Fruit fly (Drosophila melanogaster) whole organism, embryonic: ENCODE data around the gene Gr93a.

Experiments
- Atf3 ChIP-seq: fragments of 200-800 bp; sonication (Bioruptor generic); optimal IDR thresholded peaks from 3 replicates; lab custom pipeline; 2016; ENCODE audit warnings: missing biosample characterization, missing genetic modification characterization
- CG12155 ChIP-seq: fragments of 200-800 bp; sonication (Bioruptor generic); optimal IDR thresholded peaks from 3 replicates; lab custom pipeline; 2016; ENCODE audit warnings: missing biosample characterization, missing genetic modification characterization
- CG12236 ChIP-seq: fragments of 200-800 bp; sonication (Bioruptor generic); optimal IDR thresholded peaks from 2 replicates; lab custom pipeline; 2016; ENCODE audit warnings: missing biosample characterization, missing genetic modification characterization
- CG1233 ChIP-seq: fragments of 200-800 bp; sonication (Bioruptor generic); optimal IDR thresholded peaks from 4 replicates; lab custom pipeline; 2018; ENCODE audit warnings: missing biosample characterization, mild to moderate bottlenecking, missing genetic modification characterization
- CG13287 ChIP-seq: fragments of 200-800 bp; sonication (Bioruptor generic); IDR thresholded peaks from 2 replicates; pipeline ENCODE4 v1.3.6; 2022; ENCODE audit warnings: missing biosample characterization, missing genetic modification characterization; ENCODE audit not compliant: partially characterized antibody
- CG13424 ChIP-seq: fragments of 200-800 bp; sonication (Bioruptor generic); optimal IDR thresholded peaks from 2 replicates; lab custom pipeline; 2019; ENCODE audit warnings: missing biosample characterization, mild to moderate bottlenecking, missing genetic modification characterization, moderate library complexity
- CG1529 ChIP-seq: fragments of 200-800 bp; sonication (Bioruptor generic); optimal IDR thresholded peaks from 3 replicates; lab custom pipeline; 2018; ENCODE audit warnings: missing biosample characterization, missing genetic modification characterization
- CG16863 ChIP-seq: fragments of 200-800 bp; sonication (Bioruptor generic); optimal IDR thresholded peaks from 3 replicates; lab custom pipeline; 2016; ENCODE audit warnings: missing biosample characterization, missing genetic modification characterization
- CG17328 ChIP-seq: fragments of 200-800 bp; sonication (Bioruptor generic); IDR thresholded peaks from 2 replicates; pipeline ENCODE4 v1.3.6; 2022; ENCODE audit warnings: missing biosample characterization, missing genetic modification characterization
- CG17359 ChIP-seq: fragments of 200-800 bp; sonication (Bioruptor generic); optimal IDR thresholded peaks from 3 replicates; lab custom pipeline; 2018; ENCODE audit warnings: missing biosample characterization, mild to moderate bottlenecking, missing genetic modification characterization, moderate library complexity
- CG3281 ChIP-seq: fragments of 200-800 bp; sonication (Bioruptor generic); optimal IDR thresholded peaks from 3 replicates; lab custom pipeline; 2017; ENCODE audit warnings: missing biosample characterization, mild to moderate bottlenecking, missing genetic modification characterization
- CG33213 ChIP-seq: fragments of 200-800 bp; sonication (Bioruptor generic); optimal IDR thresholded peaks from 3 replicates; lab custom pipeline; 2016; ENCODE audit warnings: missing biosample characterization, missing genetic modification characterization
- CG42726 ChIP-seq: fragments of 200-800 bp; sonication (Bioruptor generic); IDR thresholded peaks from 2 replicates; pipeline ENCODE4 v1.3.6; 2022; ENCODE audit warnings: missing biosample characterization, missing genetic modification characterization; ENCODE audit not compliant: partially characterized antibody
- CG4282 ChIP-seq: fragments of 200-800 bp; sonication (Bioruptor generic); optimal IDR thresholded peaks from 2 replicates; lab custom pipeline; 2016; ENCODE audit warnings: missing biosample characterization, missing genetic modification characterization
- CG4360 ChIP-seq: fragments of 200-800 bp; sonication (Bioruptor generic); IDR thresholded peaks from 2 replicates; pipeline ENCODE4 v1.3.6; 2022; ENCODE audit warnings: missing biosample characterization, missing genetic modification characterization
- CG6683 ChIP-seq: fragments of 200-800 bp; sonication (Bioruptor generic); optimal IDR thresholded peaks from 2 replicates; lab custom pipeline; 2017; ENCODE audit warnings: missing biosample characterization, mild to moderate bottlenecking, missing genetic modification characterization, missing genetic modification reagents
- CG6765 ChIP-seq: fragments of 200-800 bp; sonication (Bioruptor generic); optimal IDR thresholded peaks from 3 replicates; lab custom pipeline; 2017; ENCODE audit warnings: missing biosample characterization, mild to moderate bottlenecking, missing genetic modification characterization
- CG8089 ChIP-seq: fragments of 200-800 bp; sonication (Bioruptor generic); optimal IDR thresholded peaks from 3 replicates; lab custom pipeline; 2016; ENCODE audit warnings: missing biosample characterization, missing genetic modification characterization
- CTCF ChIP-seq: fragments of 200-800 bp; sonication (Bioruptor generic); optimal IDR thresholded peaks from 2 replicates; lab custom pipeline; 2017; ENCODE audit warnings: missing biosample characterization, mild to moderate bottlenecking, missing genetic modification characterization, moderate library complexity
- Doc2 ChIP-seq: fragments of 200-800 bp; sonication (Bioruptor generic); IDR thresholded peaks from 2 replicates; pipeline ENCODE4 v1.3.6; 2022; ENCODE audit warnings: missing biosample characterization, missing genetic modification characterization
- E2f2 ChIP-seq: fragments of 200-800 bp; sonication (Bioruptor generic); IDR thresholded peaks from 2 replicates; pipeline ENCODE4 v1.3.6; 2022; ENCODE audit warnings: missing biosample characterization, missing genetic modification characterization
- Fer1 ChIP-seq: fragments of 200-800 bp; sonication (Bioruptor generic); optimal IDR thresholded peaks from 2 replicates; lab custom pipeline; 2017; ENCODE audit warnings: missing biosample characterization, mild to moderate bottlenecking, missing genetic modification characterization
- Hr51 ChIP-seq, 2 experiments: fragments of 200-800 bp; sonication (Bioruptor generic); optimal IDR thresholded peaks; 2 replicates in 1 of 2; 3 replicates in 1 of 2; lab custom pipeline; 2016 to 2018; ENCODE audit warnings: missing biosample characterization in 2 of 2, missing genetic modification characterization in 2 of 2, mild to moderate bottlenecking in 1 of 2, moderate library complexity in 1 of 2
- MESR4 ChIP-seq: fragments of 200-800 bp; sonication (Bioruptor generic); optimal IDR thresholded peaks from 2 replicates; lab custom pipeline; 2018; ENCODE audit warnings: missing biosample characterization, mild to moderate bottlenecking, missing genetic modification characterization, moderate library complexity
- Mes4 ChIP-seq: fragments of 200-800 bp; sonication (Bioruptor generic); optimal IDR thresholded peaks from 2 replicates; lab custom pipeline; 2016; ENCODE audit warnings: missing biosample characterization, missing genetic modification characterization
- Sox100B ChIP-seq: fragments of 200-800 bp; sonication (Bioruptor generic); optimal IDR thresholded peaks from 3 replicates; lab custom pipeline; 2018; ENCODE audit warnings: missing biosample characterization, mild to moderate bottlenecking, missing genetic modification characterization
- Sox102F ChIP-seq: fragments of 200-800 bp; sonication (Bioruptor generic); optimal IDR thresholded peaks from 2 replicates; lab custom pipeline; 2018; ENCODE audit warnings: missing biosample characterization, mild to moderate bottlenecking, missing genetic modification characterization, moderate library complexity
- ac ChIP-seq: fragments of 200-800 bp; sonication (Bioruptor generic); optimal IDR thresholded peaks from 3 replicates; lab custom pipeline; 2017; ENCODE audit warnings: missing biosample characterization, mild to moderate bottlenecking, missing genetic modification characterization
- ara ChIP-seq: fragments of 200-800 bp; sonication (Bioruptor generic); IDR thresholded peaks from 2 replicates; pipeline ENCODE4 v1.3.6; 2022; ENCODE audit warnings: missing biosample characterization, missing genetic modification characterization
- cad ChIP-seq: fragments of >200 bp; optimal IDR thresholded peaks from 2 replicates; lab custom pipeline; 2017; ENCODE audit warnings: missing biosample characterization, missing genetic modification characterization
- chm ChIP-seq: fragments of 200-800 bp; sonication (Bioruptor generic); IDR thresholded peaks from 2 replicates; pipeline ENCODE4 v1.3.6; 2022; ENCODE audit warnings: missing biosample characterization, missing genetic modification characterization
- ci ChIP-seq: fragments of 200-800 bp; sonication (Bioruptor generic); IDR thresholded peaks from 3 replicates; pipeline ENCODE4 v1.3.6; 2022; ENCODE audit warnings: missing biosample characterization, missing genetic modification characterization
- corto ChIP-seq: fragments of 200-800 bp; sonication (Bioruptor generic); optimal IDR thresholded peaks from 2 replicates; lab custom pipeline; 2016; ENCODE audit warnings: missing biosample characterization, mild to moderate bottlenecking, missing genetic modification characterization, moderate library complexity
- dm ChIP-seq: fragments of 200-800 bp; sonication (Bioruptor generic); optimal IDR thresholded peaks from 3 replicates; lab custom pipeline; 2016; ENCODE audit warnings: missing biosample characterization, missing genetic modification characterization
- emc ChIP-seq: fragments of 200-800 bp; sonication (Bioruptor generic); optimal IDR thresholded peaks from 2 replicates; lab custom pipeline; 2016; ENCODE audit warnings: missing biosample characterization, missing genetic modification characterization
- ewg ChIP-seq: fragments of 200-800 bp; sonication (Bioruptor generic); optimal IDR thresholded peaks from 3 replicates; lab custom pipeline; 2017; ENCODE audit warnings: mild to moderate bottlenecking, missing biosample characterization, missing genetic modification reagents, missing genetic modification characterization
- fu2 ChIP-seq: fragments of 200-800 bp; sonication (Bioruptor generic); optimal IDR thresholded peaks from 2 replicates; lab custom pipeline; 2016; ENCODE audit warnings: missing biosample characterization, missing genetic modification characterization
- gem ChIP-seq: fragments of 200-800 bp; sonication (Bioruptor generic); optimal IDR thresholded peaks from 2 replicates; lab custom pipeline; 2019; ENCODE audit warnings: missing biosample characterization, mild to moderate bottlenecking, missing genetic modification characterization, moderate library complexity
- hth ChIP-seq: fragments of >200 bp; optimal IDR thresholded peaks from 2 replicates; lab custom pipeline; 2017; ENCODE audit warnings: inconsistent platforms
- ind ChIP-seq: fragments of 200-800 bp; sonication (Bioruptor generic); optimal IDR thresholded peaks from 3 replicates; lab custom pipeline; 2016; ENCODE audit warnings: missing biosample characterization, missing genetic modification characterization
- knrl ChIP-seq: fragments of 200-800 bp; sonication (Bioruptor generic); IDR thresholded peaks from 3 replicates; pipeline ENCODE4 v1.3.6; 2022; ENCODE audit warnings: missing biosample characterization, missing genetic modification characterization; ENCODE audit not compliant: partially characterized antibody
- lov ChIP-seq, 2 experiments: fragments of 200-800 bp in 1 of 2; fragments of >200 bp in 1 of 2; sonication (Bioruptor generic) in 1 of 2; IDR thresholded peaks in 1 of 2; optimal IDR thresholded peaks in 1 of 2; 2 replicates in 1 of 2; 3 replicates in 1 of 2; pipeline versions ENCODE4 v1.3.6 to Lab custom; 2017 to 2022; ENCODE audit warnings: missing biosample characterization in 1 of 2, missing genetic modification characterization in 1 of 2
- nerfin-2 ChIP-seq: fragments of 200-800 bp; sonication (Bioruptor generic); IDR thresholded peaks from 2 replicates; pipeline ENCODE4 v1.3.6; 2022; ENCODE audit warnings: missing biosample characterization, missing genetic modification characterization; ENCODE audit not compliant: partially characterized antibody
- odd ChIP-seq: fragments of 200-800 bp; sonication (Bioruptor generic); optimal IDR thresholded peaks from 2 replicates; lab custom pipeline; 2017; ENCODE audit warnings: missing biosample characterization, mild to moderate bottlenecking, missing genetic modification characterization
- schlank ChIP-seq: fragments of 200-800 bp; sonication (Bioruptor generic); optimal IDR thresholded peaks from 2 replicates; lab custom pipeline; 2018; ENCODE audit warnings: missing biosample characterization, mild to moderate bottlenecking, missing genetic modification characterization
- sens ChIP-seq: fragments of 200-800 bp; sonication (Bioruptor generic); peaks from one replicate; lab custom pipeline; 2016; ENCODE audit warnings: missing biosample characterization, missing genetic modification characterization
- stwl ChIP-seq: fragments of 200-800 bp; sonication (Bioruptor generic); optimal IDR thresholded peaks from 3 replicates; lab custom pipeline; 2018; ENCODE audit warnings: missing biosample characterization, mild to moderate bottlenecking, missing genetic modification characterization, moderate library complexity
- sug ChIP-seq: fragments of 200-800 bp; optimal IDR thresholded peaks from 2 replicates; lab custom pipeline; 2019; ENCODE audit warnings: missing biosample characterization, mild to moderate bottlenecking, missing genetic modification characterization, moderate library complexity
- tll ChIP-seq, 2 experiments: fragments of 200-800 bp in 1 of 2; fragments of >200 bp in 1 of 2; sonication (Bioruptor generic) in 1 of 2; optimal IDR thresholded peaks; 2 replicates each; lab custom pipeline; 2017 to 2019; ENCODE audit warnings: missing biosample characterization in 2 of 2, missing genetic modification characterization in 2 of 2, mild to moderate bottlenecking in 1 of 2, moderate library complexity in 1 of 2
- ttk ChIP-seq: fragments of 200-800 bp; sonication (Bioruptor generic); IDR thresholded peaks from 2 replicates; pipeline ENCODE4 v2.1.2; 2022; ENCODE audit warnings: missing biosample characterization, missing genetic modification characterization
- wek ChIP-seq: fragments of 200-800 bp; sonication (Bioruptor generic); optimal IDR thresholded peaks from 3 replicates; lab custom pipeline; 2018; ENCODE audit warnings: missing biosample characterization, mild to moderate bottlenecking, missing genetic modification characterization, moderate library complexity

Gr93a gene

dm6 chr3R:21864992-21865391, 32.7 kb downstream of the Gr93a start, which contains the start of gene lsn (continued):
- TF ChIP-seq CG13287 (GFP tag; lab: Robert Waterston, UW), result no peak
- TF ChIP-seq ara, result no peak
- no peak for TF ChIP-seq ind (GFP tag; lab: Kevin White, UChicago)
- peak; percentile 8 for TF ChIP-seq stwl (tag; lab: Kevin White, UChicago)
- TF ChIP-seq sens (GFP tag; lab: Kevin White, UChicago), result peak; percentile 49
- TF ChIP-seq Hr51 (GFP tag; optimal IDR thresholded peaks at IDR 0.05; lab: Kevin White, UChicago), result no peak
- TF ChIP-seq CG4360 (GFP tag; lab: Robert Waterston, UW), result no peak
- TF ChIP-seq CG4282, result no peak
- TF ChIP-seq ci, result peak; percentile 53; the same call in 2 of the 3 replicates
- peak; percentile 61 for TF ChIP-seq Sox102F (GFP tag; lab: Kevin White, UChicago)
- no peak for TF ChIP-seq CG12236 (GFP tag; lab: Kevin White, UChicago)
- no peak for TF ChIP-seq CG8089 (GFP tag; lab: Kevin White, UChicago)
- TF ChIP-seq schlank (tag; lab: Kevin White, UChicago), result no peak
- TF ChIP-seq gem (tag; lab: Kevin White, UChicago), result peak; percentile 39
- TF ChIP-seq hth (lab: Kevin White, UChicago), result no peak
- peak; percentile 14 for TF ChIP-seq Mes4 (GFP tag; lab: Kevin White, UChicago)
- TF ChIP-seq lov (optimal IDR thresholded peaks at IDR 0.05; lab: Kevin White, UChicago), result no peak
- no peak for TF ChIP-seq lov (GFP tag; IDR thresholded peaks at IDR 0.05; lab: Robert Waterston, UW)
- no peak for TF ChIP-seq fu2 (GFP tag; lab: Kevin White, UChicago)
- peak; percentile 38 for TF ChIP-seq odd (GFP tag; lab: Kevin White, UChicago)
- TF ChIP-seq E2f2 (GFP tag; lab: Robert Waterston, UW), result peak; percentile 84
- no peak for TF ChIP-seq CG12155 (GFP tag; lab: Kevin White, UChicago)
- TF ChIP-seq corto (GFP tag; lab: Kevin White, UChicago), result no peak
- TF ChIP-seq Sox100B (GFP tag; lab: Kevin White, UChicago), result no peak
- TF ChIP-seq knrl (GFP tag; lab: Robert Waterston, UW), result no peak
- TF ChIP-seq ac (GFP tag; lab: Kevin White, UChicago), result peak; percentile 13
- TF ChIP-seq CG17359 (tag; lab: Kevin White, UChicago), result no peak
- peak; percentile 40 for TF ChIP-seq CG3281 (GFP tag; lab: Kevin White, UChicago)
- TF ChIP-seq CG13424, result peak; percentile 29
- TF ChIP-seq CG1529 (GFP tag; lab: Kevin White, UChicago), result peak; percentile 45
- TF ChIP-seq CG1233, result no peak
- no peak for TF ChIP-seq CG16863 (GFP tag; lab: Kevin White, UChicago)
- no peak for TF ChIP-seq CTCF (GFP tag; lab: Kevin White, UChicago)
- TF ChIP-seq sug (tag; lab: Kevin White, UChicago), result peak; percentile 30
- no peak for TF ChIP-seq CG6765 (GFP tag; lab: Kevin White, UChicago)
- TF ChIP-seq ttk, result no peak
- TF ChIP-seq emc (GFP tag; lab: Kevin White, UChicago), result no peak
- no peak for TF ChIP-seq CG6683
- TF ChIP-seq dm (GFP tag; lab: Kevin White, UChicago), result no peak
- TF ChIP-seq CG17328 (GFP tag; lab: Robert Waterston, UW), result peak; percentile 18; the same call in 1 of the 2 replicates
- TF ChIP-seq CG33213 (GFP tag; lab: Kevin White, UChicago), result no peak
- TF ChIP-seq CG42726 (GFP tag; lab: Robert Waterston, UW), result no peak
- TF ChIP-seq Fer1 (GFP tag; lab: Kevin White, UChicago), result peak; percentile 57
- TF ChIP-seq cad (GFP tag; lab: Kevin White, UChicago), result no peak
- TF ChIP-seq chm (GFP tag; lab: Robert Waterston, UW), result no peak
- no peak for TF ChIP-seq Atf3 (GFP tag; lab: Kevin White, UChicago)
- TF ChIP-seq ewg (GFP tag; lab: Kevin White, UChicago), result peak; percentile 22
- peak; percentile 61 for TF ChIP-seq MESR4
- no peak for TF ChIP-seq Doc2 (GFP tag; lab: Robert Waterston, UW)
- TF ChIP-seq wek, result peak; percentile 46
- TF ChIP-seq nerfin-2 (GFP tag; lab: Robert Waterston, UW), result no peak
- no peak for TF ChIP-seq tll (GFP tag; optimal IDR thresholded peaks at IDR 0.05; lab: Kevin White, UChicago)
